Worm (Caenorhabditis elegans) whole organism, mixed stage, embryonic: ENCODE measurements around the gene spcs-2.

Source experiments
- M03D4.4 ChIP-seq: sonication (generic microtip); optimal IDR thresholded peaks from 2 replicates; lab custom pipeline; 2017; ENCODE audit warnings: mild to moderate bottlenecking, missing genetic modification characterization, missing compliant biosample characterization
- bed-3 ChIP-seq: fragments of 200-800 bp; sonication (Bioruptor generic); optimal IDR thresholded peaks from 3 replicates; lab custom pipeline; 2018; ENCODE audit warnings: mild to moderate bottlenecking, missing genetic modification characterization, moderate library complexity, missing compliant biosample characterization
- blmp-1 ChIP-seq: fragments of 150-350 bp; optimal IDR thresholded peaks from 2 replicates; lab custom pipeline; 2014; ENCODE audit warnings: missing biosample characterization, missing genetic modification characterization
- ceh-39 ChIP-seq: fragments of 150-350 bp; optimal IDR thresholded peaks from 2 replicates; lab custom pipeline; 2014; ENCODE audit warnings: missing biosample characterization, missing genetic modification characterization
- ceh-43 ChIP-seq: fragments of 200-800 bp; sonication (Bioruptor generic); optimal IDR thresholded peaks from 2 replicates; lab custom pipeline; 2018; ENCODE audit warnings: mild to moderate bottlenecking, missing genetic modification characterization, moderate library complexity, missing compliant biosample characterization
- ceh-83 ChIP-seq: fragments of 200-800 bp; sonication (Bioruptor generic); optimal IDR thresholded peaks from 2 replicates; lab custom pipeline; 2018; ENCODE audit warnings: mild to moderate bottlenecking, missing genetic modification characterization, missing compliant biosample characterization
- ces-1 ChIP-seq: fragments of 150-350 bp; optimal IDR thresholded peaks from 2 replicates; lab custom pipeline; 2014; ENCODE audit warnings: missing biosample characterization, missing genetic modification reagents, missing genetic modification characterization
- cnd-1 ChIP-seq: fragments of 200-800 bp; sonication (Bioruptor generic); optimal IDR thresholded peaks from 2 replicates; lab custom pipeline; 2018; ENCODE audit warnings: mild to moderate bottlenecking, missing genetic modification characterization, missing compliant biosample characterization
- drap-1 ChIP-seq: fragments of 200-800 bp; sonication (Bioruptor generic); optimal IDR thresholded peaks from 3 replicates; lab custom pipeline; 2018; ENCODE audit warnings: mild to moderate bottlenecking, missing genetic modification characterization, missing compliant biosample characterization
- elt-1 ChIP-seq: sonication (generic microtip); optimal IDR thresholded peaks from 2 replicates; lab custom pipeline; 2017; ENCODE audit warnings: missing genetic modification characterization, mild to moderate bottlenecking, missing compliant biosample characterization, antibody characterized with exemption, moderate library complexity, borderline replicate concordance; ENCODE audit not compliant: insufficient read depth
- elt-3 ChIP-seq: fragments of 150-350 bp; optimal IDR thresholded peaks from 2 replicates; lab custom pipeline; 2014; ENCODE audit warnings: missing biosample characterization, missing genetic modification characterization
- flh-1 ChIP-seq: fragments of 200-800 bp; sonication (Bioruptor generic); optimal IDR thresholded peaks from 2 replicates; lab custom pipeline; 2018; ENCODE audit warnings: mild to moderate bottlenecking, missing genetic modification characterization, moderate library complexity, missing compliant biosample characterization
- ham-2 ChIP-seq: fragments of 200-800 bp; sonication (Bioruptor generic); optimal IDR thresholded peaks from 2 replicates; lab custom pipeline; 2018; ENCODE audit warnings: mild to moderate bottlenecking, missing genetic modification characterization, missing compliant biosample characterization
- hlh-1 ChIP-seq: fragments of 150-350 bp; optimal IDR thresholded peaks from 2 replicates; lab custom pipeline; 2014; ENCODE audit warnings: missing biosample characterization, missing genetic modification reagents, missing genetic modification characterization
- lin-13 ChIP-seq: fragments of 150-350 bp; optimal IDR thresholded peaks from 2 replicates; lab custom pipeline; 2014; ENCODE audit warnings: missing biosample characterization, missing genetic modification characterization
- lin-32 ChIP-seq: fragments of 200-800 bp; sonication (Bioruptor generic); optimal IDR thresholded peaks from 2 replicates; lab custom pipeline; 2018; ENCODE audit warnings: mild to moderate bottlenecking, missing genetic modification characterization, missing compliant biosample characterization
- lsy-2 ChIP-seq: fragments of 150-350 bp; optimal IDR thresholded peaks from 2 replicates; lab custom pipeline; 2014; ENCODE audit warnings: missing biosample characterization, missing genetic modification characterization
- mep-1 ChIP-seq: fragments of 150-350 bp; optimal IDR thresholded peaks from 2 replicates; lab custom pipeline; 2017; ENCODE audit warnings: missing biosample characterization, missing genetic modification reagents, missing genetic modification characterization, inconsistent platforms
- mls-2 ChIP-seq: sonication (generic microtip); optimal IDR thresholded peaks from 2 replicates; lab custom pipeline; 2016; ENCODE audit warnings: mild to moderate bottlenecking, missing genetic modification characterization, moderate library complexity, missing compliant biosample characterization
- nhr-12 ChIP-seq: fragments of 150-350 bp; optimal IDR thresholded peaks from 2 replicates; lab custom pipeline; 2014; ENCODE audit warnings: missing biosample characterization, missing genetic modification characterization
- nhr-2 ChIP-seq: fragments of 150-350 bp; optimal IDR thresholded peaks from 2 replicates; lab custom pipeline; 2014; ENCODE audit warnings: missing biosample characterization, missing genetic modification characterization
- nhr-237 ChIP-seq: fragments of 150-350 bp; optimal IDR thresholded peaks from 2 replicates; lab custom pipeline; 2014; ENCODE audit warnings: missing biosample characterization, missing genetic modification characterization
- nhr-76 ChIP-seq: sonication (generic microtip); optimal IDR thresholded peaks from 2 replicates; lab custom pipeline; 2017; ENCODE audit warnings: missing biosample characterization, missing genetic modification characterization
- pha-4 ChIP-seq: fragments of 150-350 bp; optimal IDR thresholded peaks from 2 replicates; lab custom pipeline; 2018; ENCODE audit warnings: missing biosample characterization, missing genetic modification reagents, missing genetic modification characterization
- sem-2 ChIP-seq: fragments of 200-800 bp; sonication (Bioruptor generic); optimal IDR thresholded peaks from 2 replicates; lab custom pipeline; 2018; ENCODE audit warnings: mild to moderate bottlenecking, missing genetic modification characterization, missing compliant biosample characterization
- snpc-4 ChIP-seq: fragments of 150-350 bp; optimal IDR thresholded peaks from 2 replicates; lab custom pipeline; 2014; ENCODE audit warnings: missing biosample characterization, missing genetic modification characterization
- sptf-1 ChIP-seq: sonication (generic microtip); optimal IDR thresholded peaks from 2 replicates; lab custom pipeline; 2017; ENCODE audit warnings: mild to moderate bottlenecking, missing genetic modification characterization, moderate library complexity, missing compliant biosample characterization
- unc-120 ChIP-seq: sonication (generic microtip); optimal IDR thresholded peaks from 2 replicates; lab custom pipeline; 2017; ENCODE audit warnings: missing genetic modification characterization, missing compliant biosample characterization; ENCODE audit not compliant: poor library complexity, severe bottlenecking
- unc-39 ChIP-seq: fragments of 150-350 bp; optimal IDR thresholded peaks from 2 replicates; lab custom pipeline; 2014; ENCODE audit warnings: missing biosample characterization, missing genetic modification characterization
- unc-62 ChIP-seq: fragments of 150-350 bp; optimal IDR thresholded peaks from 2 replicates; lab custom pipeline; 2014; ENCODE audit warnings: missing biosample characterization, missing genetic modification reagents, missing genetic modification characterization
- zip-8 ChIP-seq: fragments of 150-350 bp; optimal IDR thresholded peaks from 2 replicates; lab custom pipeline; 2014; ENCODE audit warnings: missing biosample characterization, missing genetic modification characterization
- ztf-11 ChIP-seq: fragments of 150-350 bp; optimal IDR thresholded peaks from 2 replicates; lab custom pipeline; 2014; ENCODE audit warnings: missing biosample characterization, missing genetic modification characterization

spcs-2 gene

ce11 chrIII:12836742-12837285 lies 38.0 kb upstream of the spcs-2 start:
- TF ChIP-seq unc-120 (tag; lab: Kevin White, UChicago) (no peak), nhr-237 (tag; lab: Kevin White, UChicago) (no peak), ceh-43 (GFP tag; lab: Kevin White, UChicago) (no peak), ceh-39 (tag; lab: Kevin White, UChicago) (no peak), mep-1 (no peak), nhr-2 (tag; lab: Kevin White, UChicago) (no peak), mls-2 (tag; lab: Kevin White, UChicago) (no peak), hlh-1 (tag; lab: Kevin White, UChicago) (no peak), unc-62 (no peak), ceh-83 (GFP tag; lab: Kevin White, UChicago) (no peak), drap-1 (GFP tag; lab: Kevin White, UChicago) (no peak), cnd-1 (no peak), zip-8 (tag; lab: Kevin White, UChicago) (no peak), M03D4.4 (tag; lab: Kevin White, UChicago) (no peak), nhr-76 (tag; lab: Kevin White, UChicago) (no peak)

- TF ChIP-seq sem-2: no peak
- TF ChIP-seq ztf-11 (tag; lab: Kevin White, UChicago): no peak
- TF ChIP-seq ceh-39 (tag; lab: Kevin White, UChicago): no peak
- no peak for TF ChIP-seq drap-1 (GFP tag; lab: Kevin White, UChicago)
- TF ChIP-seq ceh-43 (GFP tag; lab: Kevin White, UChicago): no peak
- no peak for TF ChIP-seq nhr-76 (tag; lab: Kevin White, UChicago)
Measured at ce11 chrIII:12838299-12838698, 36.5 kb upstream of the spcs-2 start.

ce11 chrIII:12838913-12839366 lies 35.9 kb upstream of the spcs-2 start, which contains the start of gene Y37D8A.4:
Y37D8A.4 (minus strand) TSS chrIII:12838963.
- TF ChIP-seq lin-32 (GFP tag; lab: Kevin White, UChicago) (no peak), ces-1 (GFP tag; lab: Kevin White, UChicago) (no peak), sptf-1 (tag; lab: Kevin White, UChicago) (no peak), unc-120 (tag; lab: Kevin White, UChicago) (no peak), nhr-237 (tag; lab: Kevin White, UChicago) (no peak), ztf-11 (tag; lab: Kevin White, UChicago) (no peak), mls-2 (tag; lab: Kevin White, UChicago) (no peak), bed-3 (GFP tag; lab: Kevin White, UChicago) (no peak), zip-8 (tag; lab: Kevin White, UChicago) (no peak), pha-4 (tag; lab: Kevin White, UChicago) (no peak), ham-2 (GFP tag; lab: Kevin White, UChicago) (no peak), nhr-12 (no peak), flh-1 (no peak), blmp-1 (no peak)

ce11 chrIII:12840204-12840603 lies 34.6 kb upstream of the spcs-2 start:
- no peak for TF ChIP-seq snpc-4
- TF ChIP-seq nhr-76 (tag; lab: Kevin White, UChicago): no peak
- TF ChIP-seq unc-62: no peak
- no peak for TF ChIP-seq ces-1 (GFP tag; lab: Kevin White, UChicago)
- TF ChIP-seq zip-8 (tag; lab: Kevin White, UChicago): no peak
- no peak for TF ChIP-seq nhr-12
- TF ChIP-seq mep-1: no peak
- TF ChIP-seq, all 35 proteins: peak for 0

- TF ChIP-seq mep-1 (no peak), ces-1 (GFP tag; lab: Kevin White, UChicago) (peak; percentile 69)
Measured at ce11 chrIII:12841328-12841727, 33.5 kb upstream of the spcs-2 start.

- TF ChIP-seq mls-2 (tag; lab: Kevin White, UChicago) (no peak), unc-120 (tag; lab: Kevin White, UChicago) (no peak), sptf-1 (tag; lab: Kevin White, UChicago) (no peak), nhr-12 (no peak), ceh-83 (GFP tag; lab: Kevin White, UChicago) (no peak), elt-3 (no peak), unc-39 (tag; lab: Kevin White, UChicago) (no peak), ztf-11 (tag; lab: Kevin White, UChicago) (no peak), lsy-2 (no peak), ceh-39 (tag; lab: Kevin White, UChicago) (no peak), zip-8 (tag; lab: Kevin White, UChicago) (no peak), M03D4.4 (tag; lab: Kevin White, UChicago) (no peak), snpc-4 (no peak), flh-1 (no peak), lin-13 (no peak), ceh-43 (GFP tag; lab: Kevin White, UChicago) (no peak), nhr-76 (tag; lab: Kevin White, UChicago) (no peak), ham-2 (GFP tag; lab: Kevin White, UChicago) (no peak), elt-1 (tag; lab: Kevin White, UChicago) (no peak), bed-3 (GFP tag; lab: Kevin White, UChicago) (no peak)
Measured at ce11 chrIII:12842858-12843257, 32.0 kb upstream of the spcs-2 start.
